Fruit fly (Drosophila melanogaster) whole organism, embryonic: Measurements from ENCODE around the gene Teh2.
A peak's percentile ranks its signal among the peaks of the same experiment; 100 is the strongest.

Experiments
- Awh ChIP-seq: fragments of 200-800 bp; sonication (Bioruptor generic); IDR thresholded peaks from 2 replicates; pipeline ENCODE4, ENCODE4 v1.3.6; 2022; ENCODE audit warnings: missing biosample characterization, missing genetic modification characterization
- Bgb ChIP-seq: fragments of 200-800 bp; sonication (Bioruptor generic); IDR thresholded peaks from 2 replicates; pipeline ENCODE4 v1.3.6; 2022; ENCODE audit warnings: missing biosample characterization, missing genetic modification characterization; ENCODE audit not compliant: partially characterized antibody
- CG10321 ChIP-seq: fragments of 200-800 bp; sonication (Bioruptor generic); IDR thresholded peaks from 2 replicates; pipeline ENCODE4 v1.3.6; 2022; ENCODE audit warnings: missing biosample characterization, missing genetic modification characterization
- CG10366 ChIP-seq: fragments of 200-800 bp; sonication (Bioruptor generic); IDR thresholded peaks from 2 replicates; pipeline ENCODE4 v1.3.6; 2022; ENCODE audit warnings: missing biosample characterization, missing genetic modification characterization
- CG10462 ChIP-seq: fragments of 200-800 bp; sonication (Bioruptor generic); optimal IDR thresholded peaks from 2 replicates; lab custom pipeline; 2016; ENCODE audit warnings: missing biosample characterization, missing genetic modification characterization
- CG12299 ChIP-seq: fragments of 200-800 bp; sonication (Bioruptor generic); optimal IDR thresholded peaks from 2 replicates; lab custom pipeline; 2018; ENCODE audit warnings: missing biosample characterization, mild to moderate bottlenecking, missing genetic modification characterization
- CG12391 ChIP-seq: fragments of 200-800 bp; sonication (Bioruptor generic); optimal IDR thresholded peaks from 3 replicates; lab custom pipeline; 2018; ENCODE audit warnings: missing biosample characterization, mild to moderate bottlenecking, missing genetic modification characterization, moderate library complexity
- CG15011 ChIP-seq: fragments of 200-800 bp; sonication (Bioruptor generic); optimal IDR thresholded peaks from 3 replicates; lab custom pipeline; 2018; ENCODE audit warnings: missing biosample characterization, mild to moderate bottlenecking, missing genetic modification characterization
- CG1602 ChIP-seq: fragments of 200-800 bp; sonication (Bioruptor generic); optimal IDR thresholded peaks from 3 replicates; lab custom pipeline; 2016; ENCODE audit warnings: missing biosample characterization, missing genetic modification characterization
- CG17829 ChIP-seq: fragments of 200-800 bp; optimal IDR thresholded peaks from 2 replicates; lab custom pipeline; 2019; ENCODE audit warnings: missing biosample characterization, mild to moderate bottlenecking, missing genetic modification characterization, moderate library complexity
- CG2202 ChIP-seq: fragments of 200-800 bp; sonication (Bioruptor generic); optimal IDR thresholded peaks from 2 replicates; lab custom pipeline; 2018; ENCODE audit warnings: missing biosample characterization, mild to moderate bottlenecking, missing genetic modification characterization
- CG30403 ChIP-seq: fragments of 200-800 bp; sonication (Bioruptor generic); optimal IDR thresholded peaks from 3 replicates; lab custom pipeline; 2016; ENCODE audit warnings: missing biosample characterization, missing genetic modification characterization
- CG32532 ChIP-seq: fragments of 200-800 bp; sonication (Bioruptor generic); IDR thresholded peaks from 2 replicates; pipeline ENCODE4 v1.3.6; 2022; ENCODE audit warnings: missing biosample characterization, missing genetic modification characterization
- CG4360 ChIP-seq: fragments of 200-800 bp; sonication (Bioruptor generic); IDR thresholded peaks from 2 replicates; pipeline ENCODE4 v1.3.6; 2022; ENCODE audit warnings: missing biosample characterization, missing genetic modification characterization
- CG4404 ChIP-seq: fragments of 200-800 bp; sonication (Bioruptor generic); IDR thresholded peaks from 2 replicates; pipeline ENCODE4 v1.3.6; 2022; ENCODE audit warnings: missing biosample characterization, missing genetic modification characterization
- CG4617 ChIP-seq: fragments of 200-800 bp; sonication (Bioruptor generic); optimal IDR thresholded peaks from 3 replicates; lab custom pipeline; 2016; ENCODE audit warnings: missing biosample characterization, missing genetic modification characterization, borderline replicate concordance
- CG4730 ChIP-seq: fragments of 200-800 bp; sonication (Bioruptor generic); IDR thresholded peaks from 2 replicates; pipeline ENCODE4 v1.3.6; 2022; ENCODE audit warnings: missing biosample characterization, missing genetic modification characterization
- CG6254 ChIP-seq: fragments of 200-800 bp; sonication (Bioruptor generic); optimal IDR thresholded peaks from 3 replicates; lab custom pipeline; 2017; ENCODE audit warnings: mild to moderate bottlenecking, missing biosample characterization, missing genetic modification reagents, missing genetic modification characterization
- CG6689 ChIP-seq: fragments of 200-800 bp; sonication (Bioruptor generic); IDR thresholded peaks from 2 replicates; pipeline ENCODE4 v1.3.6; 2022; ENCODE audit warnings: missing biosample characterization, missing genetic modification characterization
- CG9437 ChIP-seq: fragments of 200-800 bp; sonication (Bioruptor generic); optimal IDR thresholded peaks from 2 replicates; lab custom pipeline; 2018; ENCODE audit warnings: missing biosample characterization, mild to moderate bottlenecking, missing genetic modification characterization
- Chrac-16 ChIP-seq: fragments of 200-800 bp; sonication (Bioruptor generic); optimal IDR thresholded peaks from 3 replicates; lab custom pipeline; 2016; ENCODE audit warnings: missing biosample characterization, missing genetic modification characterization
- Doc2 ChIP-seq: fragments of 200-800 bp; sonication (Bioruptor generic); IDR thresholded peaks from 2 replicates; pipeline ENCODE4 v1.3.6; 2022; ENCODE audit warnings: missing biosample characterization, missing genetic modification characterization
- Nf-YA ChIP-seq: fragments of 200-800 bp; sonication (Bioruptor generic); IDR thresholded peaks from 2 replicates; pipeline ENCODE4 v1.3.6; 2022; ENCODE audit warnings: missing biosample characterization, missing genetic modification characterization
- Oaz ChIP-seq: fragments of 200-800 bp; sonication (Bioruptor generic); IDR thresholded peaks from 2 replicates; pipeline ENCODE4 v1.3.6; 2022; ENCODE audit warnings: missing biosample characterization, missing genetic modification characterization
- Ptx1 ChIP-seq: fragments of 200-800 bp; sonication (Bioruptor generic); IDR thresholded peaks from 2 replicates; pipeline ENCODE4 v1.3.6; 2022; ENCODE audit warnings: missing biosample characterization, missing genetic modification characterization
- Ssrp ChIP-seq: fragments of 200-800 bp; sonication (Bioruptor generic); optimal IDR thresholded peaks from 2 replicates; lab custom pipeline; 2018; ENCODE audit warnings: missing biosample characterization, mild to moderate bottlenecking, missing genetic modification characterization, moderate library complexity
- Vsx1 ChIP-seq: fragments of 200-800 bp; sonication (Bioruptor generic); optimal IDR thresholded peaks from 2 replicates; lab custom pipeline; 2017; ENCODE audit warnings: missing biosample characterization, mild to moderate bottlenecking, missing genetic modification characterization, missing genetic modification reagents
- Xrp1 ChIP-seq: fragments of 200-800 bp; sonication (Bioruptor generic); IDR thresholded peaks from 2 replicates; pipeline ENCODE4 v1.3.6; 2022; ENCODE audit warnings: missing biosample characterization, missing genetic modification characterization
- abd-A ChIP-seq: fragments of 200-800 bp; sonication (Bioruptor generic); optimal IDR thresholded peaks from 3 replicates; lab custom pipeline; 2019; ENCODE audit warnings: missing biosample characterization, mild to moderate bottlenecking, missing genetic modification characterization, moderate library complexity
- ap ChIP-seq: fragments of 200-800 bp; sonication (Bioruptor generic); IDR thresholded peaks from 2 replicates; pipeline ENCODE4 v1.3.6; 2022; ENCODE audit warnings: missing biosample characterization, missing genetic modification characterization
- chinmo ChIP-seq: fragments of 200-800 bp; sonication (Bioruptor generic); IDR thresholded peaks from 4 replicates; pipeline ENCODE4 v1.3.6; 2022; ENCODE audit warnings: missing biosample characterization, missing genetic modification characterization; ENCODE audit not compliant: partially characterized antibody
- corto ChIP-seq: fragments of 200-800 bp; sonication (Bioruptor generic); optimal IDR thresholded peaks from 2 replicates; lab custom pipeline; 2016; ENCODE audit warnings: missing biosample characterization, mild to moderate bottlenecking, missing genetic modification characterization, moderate library complexity
- crol ChIP-seq: fragments of 200-800 bp; sonication (Bioruptor generic); IDR thresholded peaks from 2 replicates; pipeline ENCODE4 v1.3.6; 2022; ENCODE audit warnings: missing biosample characterization, missing genetic modification characterization
- danr ChIP-seq: fragments of 200-800 bp; sonication (Bioruptor generic); IDR thresholded peaks from 2 replicates; pipeline ENCODE4 v1.3.6; 2022; ENCODE audit warnings: missing biosample characterization, missing genetic modification characterization
- dimm ChIP-seq: fragments of 200-800 bp; sonication (Bioruptor generic); IDR thresholded peaks from 2 replicates; pipeline ENCODE4 v1.3.6; 2022; ENCODE audit warnings: missing biosample characterization, missing genetic modification characterization
- fru ChIP-seq: fragments of >200 bp; optimal IDR thresholded peaks from 2 replicates; lab custom pipeline; 2017
- grau ChIP-seq: fragments of 200-800 bp; optimal IDR thresholded peaks from 3 replicates; lab custom pipeline; 2019; ENCODE audit warnings: missing biosample characterization, mild to moderate bottlenecking, missing genetic modification characterization, moderate library complexity
- jigr1 ChIP-seq: fragments of 200-800 bp; sonication (Bioruptor generic); IDR thresholded peaks from 3 replicates; pipeline ENCODE4 v1.3.6; 2022; ENCODE audit warnings: missing biosample characterization, missing genetic modification characterization
- lmd ChIP-seq: fragments of 200-800 bp; sonication (Bioruptor generic); IDR thresholded peaks from 2 replicates; pipeline ENCODE4 v1.3.6; 2022; ENCODE audit warnings: missing biosample characterization, missing genetic modification characterization
- nom ChIP-seq: fragments of 200-800 bp; sonication (Bioruptor generic); optimal IDR thresholded peaks from 2 replicates; lab custom pipeline; 2017; ENCODE audit warnings: missing biosample characterization, missing genetic modification characterization, mild to moderate bottlenecking, moderate library complexity, missing genetic modification reagents
- onecut ChIP-seq: fragments of 200-800 bp; sonication (Bioruptor generic); IDR thresholded peaks from 2 replicates; pipeline ENCODE4 v1.3.6; 2022; ENCODE audit warnings: missing biosample characterization, missing genetic modification characterization
- p53 ChIP-seq: fragments of 200-800 bp; sonication (Bioruptor generic); optimal IDR thresholded peaks from 2 replicates; lab custom pipeline; 2016; ENCODE audit warnings: missing biosample characterization, missing genetic modification characterization
- pita ChIP-seq: fragments of 200-800 bp; sonication (Bioruptor generic); optimal IDR thresholded peaks from 2 replicates; lab custom pipeline; 2017; ENCODE audit warnings: missing biosample characterization, mild to moderate bottlenecking, missing genetic modification characterization
- prd ChIP-seq, 3 experiments: fragments of >200 bp in 2 of 3; fragments of 200-800 bp in 1 of 3; sonication (Bioruptor generic) in 1 of 3; optimal IDR thresholded peaks in 2 of 3; IDR thresholded peaks in 1 of 3; 2 replicates in 2 of 3; 3 replicates in 1 of 3; pipeline versions ENCODE4 v1.3.6 to Lab custom; 2017 to 2022; ENCODE audit warnings: missing biosample characterization in 1 of 3, missing genetic modification characterization in 1 of 3
- schlank ChIP-seq: fragments of 200-800 bp; sonication (Bioruptor generic); optimal IDR thresholded peaks from 2 replicates; lab custom pipeline; 2018; ENCODE audit warnings: missing biosample characterization, mild to moderate bottlenecking, missing genetic modification characterization
- tin ChIP-seq: fragments of 200-800 bp; sonication (Bioruptor generic); optimal IDR thresholded peaks from 3 replicates; lab custom pipeline; 2016; ENCODE audit warnings: missing biosample characterization, missing genetic modification characterization
- tll ChIP-seq, 2 experiments: fragments of 200-800 bp in 1 of 2; fragments of >200 bp in 1 of 2; sonication (Bioruptor generic) in 1 of 2; optimal IDR thresholded peaks; 2 replicates each; lab custom pipeline; 2017 to 2019; ENCODE audit warnings: missing biosample characterization in 2 of 2, missing genetic modification characterization in 2 of 2, mild to moderate bottlenecking in 1 of 2, moderate library complexity in 1 of 2
- tup ChIP-seq: fragments of 200-800 bp; sonication (Bioruptor generic); optimal IDR thresholded peaks from 2 replicates; lab custom pipeline; 2016; ENCODE audit warnings: missing biosample characterization, mild to moderate bottlenecking, missing genetic modification characterization, moderate library complexity
- wor ChIP-seq: fragments of 200-800 bp; sonication (Bioruptor generic); IDR thresholded peaks from 2 replicates; pipeline ENCODE4 v1.3.6; 2022; ENCODE audit warnings: missing biosample characterization, missing genetic modification characterization
- yki ChIP-seq: fragments of >200 bp; optimal IDR thresholded peaks from 3 replicates; lab custom pipeline; 2018
- zen ChIP-seq: fragments of 200-800 bp; sonication (Bioruptor generic); optimal IDR thresholded peaks from 3 replicates; lab custom pipeline; 2018; ENCODE audit warnings: missing biosample characterization, mild to moderate bottlenecking, missing genetic modification characterization, moderate library complexity
- zfh1 ChIP-seq: fragments of 200-800 bp; sonication (Bioruptor generic); IDR thresholded peaks from 3 replicates; pipeline ENCODE4 v1.3.6; 2022; ENCODE audit warnings: missing biosample characterization, missing genetic modification characterization

Gene Teh2

DNA sequence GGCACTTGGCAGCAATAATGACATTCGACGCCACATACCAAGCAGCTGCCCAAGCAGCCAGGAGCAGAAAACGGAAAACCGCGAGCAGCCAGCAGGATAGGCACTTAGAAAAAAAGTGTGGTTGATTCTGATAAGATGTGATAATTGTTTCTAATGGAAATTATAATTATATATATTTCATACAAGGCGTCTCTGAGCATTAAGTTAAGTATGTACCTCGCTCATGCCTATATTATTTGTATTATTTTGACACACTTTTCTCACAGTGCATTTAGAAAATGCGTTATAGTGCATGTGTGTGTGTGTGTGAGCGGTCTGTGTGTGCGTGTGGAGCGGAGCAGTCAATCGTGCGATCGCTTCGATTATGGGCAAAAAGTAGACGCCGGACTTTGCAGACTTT lies 29.5 kb downstream of the Teh2 start (continued):
- TF ChIP-seq CG6689 = peak; percentile 27; the same call in 1 of the 2 replicates
- no peak for TF ChIP-seq ap (GFP tag; lab: Robert Waterston, UW)
- TF ChIP-seq CG12391 (tag; lab: Kevin White, UChicago) = peak; percentile 34
- TF ChIP-seq CG10462 (GFP tag; lab: Kevin White, UChicago) = no peak
- no peak for TF ChIP-seq chinmo
- no peak for TF ChIP-seq CG12299 (tag; lab: Kevin White, UChicago)
- peak; percentile 12 for TF ChIP-seq CG2202
- no peak for TF ChIP-seq Vsx1 (GFP tag; lab: Kevin White, UChicago)
- no peak for TF ChIP-seq lmd
- TF ChIP-seq nom = peak; percentile 19
- TF ChIP-seq tup (GFP tag; lab: Kevin White, UChicago) = no peak
- no peak for TF ChIP-seq CG9437
- TF ChIP-seq zen (tag; lab: Kevin White, UChicago) = peak; percentile 90
- no peak for TF ChIP-seq Oaz (GFP tag; lab: Robert Waterston, UW)
- TF ChIP-seq CG4730 (GFP tag; lab: Robert Waterston, UW) = no peak
- peak; percentile 3 for TF ChIP-seq Ssrp
- TF ChIP-seq crol (GFP tag; lab: Robert Waterston, UW) = no peak
- no peak for TF ChIP-seq onecut (GFP tag; lab: Robert Waterston, UW)
- peak; percentile 3 for TF ChIP-seq CG4617 (GFP tag; lab: Kevin White, UChicago)
- TF ChIP-seq tll (GFP tag; optimal IDR thresholded peaks at IDR 0.05; lab: Kevin White, UChicago) = no peak
- peak; percentile 5 for TF ChIP-seq tin (GFP tag; lab: Kevin White, UChicago)
- TF ChIP-seq schlank = no peak
- no peak for TF ChIP-seq Doc2 (GFP tag; lab: Robert Waterston, UW)
- TF ChIP-seq CG1602 (GFP tag; lab: Kevin White, UChicago) = peak; percentile 33
- peak; percentile 0 for TF ChIP-seq CG6254 (GFP tag; lab: Kevin White, UChicago)
- no peak for TF ChIP-seq danr (GFP tag; lab: Robert Waterston, UW)
- peak; percentile 45 for TF ChIP-seq Chrac-16 (GFP tag; lab: Kevin White, UChicago)
- no peak for TF ChIP-seq yki
- peak; percentile 76 for TF ChIP-seq Xrp1 (GFP tag; lab: Robert Waterston, UW)
- TF ChIP-seq pita (GFP tag; lab: Kevin White, UChicago) = no peak
- no peak for TF ChIP-seq p53 (GFP tag; lab: Kevin White, UChicago)
- TF ChIP-seq Awh = no peak
- peak; percentile 44 for TF ChIP-seq corto (GFP tag; lab: Kevin White, UChicago)
- no peak for TF ChIP-seq CG4360 (GFP tag; lab: Robert Waterston, UW)
- TF ChIP-seq wor = no peak
- TF ChIP-seq grau (tag; lab: Kevin White, UChicago) = no peak
- TF ChIP-seq fru = no peak
- no peak for TF ChIP-seq CG32532 (GFP tag; lab: Robert Waterston, UW)
- peak; percentile 56 for TF ChIP-seq CG17829
- no peak for TF ChIP-seq Bgb (GFP tag; lab: Robert Waterston, UW)
- TF ChIP-seq CG4404 (GFP tag; lab: Robert Waterston, UW) = peak; percentile 76
- no peak for TF ChIP-seq dimm (GFP tag; lab: Robert Waterston, UW)
- no peak for TF ChIP-seq abd-A
- no peak for TF ChIP-seq CG15011
- no peak for TF ChIP-seq jigr1 (GFP tag; lab: Robert Waterston, UW)
- no peak for TF ChIP-seq CG10321
- TF ChIP-seq prd (optimal IDR thresholded peaks at IDR 0.05; lab: Kevin White, UChicago) = no peak
- peak; percentile 87 for TF ChIP-seq prd (GFP tag; IDR thresholded peaks at IDR 0.05; lab: Robert Waterston, UW)
- TF ChIP-seq CG30403 (GFP tag; lab: Kevin White, UChicago) = peak; percentile 9
- TF ChIP-seq CG10366 (GFP tag; lab: Robert Waterston, UW) = 0 out of 2 replicates have a peak, but pooled peaks have one; percentile 12
- TF ChIP-seq zfh1 = peak; percentile 70
- no peak for TF ChIP-seq Nf-YA (GFP tag; lab: Robert Waterston, UW)
- TF ChIP-seq Ptx1 (GFP tag; lab: Robert Waterston, UW) = no peak
